Worm (Caenorhabditis elegans): Measurements from ENCODE around the gene srh-166.

DNA sequence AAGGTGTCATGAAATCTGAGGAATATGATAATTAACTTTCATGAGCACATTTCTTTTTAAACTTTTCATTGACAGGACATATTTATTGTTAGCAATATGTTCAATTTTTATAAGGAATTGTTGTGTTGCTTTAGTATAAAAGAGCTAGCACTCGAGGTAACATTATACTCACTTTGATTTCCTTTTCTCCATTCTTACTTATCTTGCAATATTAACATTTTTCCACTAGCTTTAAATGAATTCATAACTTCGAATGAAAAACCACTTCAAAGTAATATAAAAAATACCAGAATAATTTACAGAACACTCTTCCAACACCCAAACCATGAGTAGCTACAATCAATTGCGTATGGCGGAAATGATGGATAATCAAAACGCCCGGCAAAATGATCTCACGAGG lies 47.7 kb upstream of the srh-166 start, which contains the start of gene F26F2.5:
- TF ChIP-seq lsy-2 (tag; optimal IDR thresholded peaks at IDR 0.05) (no peak), elt-1 (tag; optimal IDR thresholded peaks at IDR 0.05; ENCODE audit: borderline replicate concordance, insufficient read depth) (no peak), mep-1 (tag; optimal IDR thresholded peaks at IDR 0.05) (no peak), pha-4 (tag; optimal IDR thresholded peaks at IDR 0.05) (no peak), unc-62 (GFP tag; optimal IDR thresholded peaks at IDR 0.05) (no peak), ces-1 (GFP tag; optimal IDR thresholded peaks at IDR 0.05) (no peak), snpc-4 (tag; optimal IDR thresholded peaks at IDR 0.05) (no peak), unc-39 (tag; optimal IDR thresholded peaks at IDR 0.05) (no peak), elt-3 (tag; optimal IDR thresholded peaks at IDR 0.05) (no peak), cnd-1 (tag; optimal IDR thresholded peaks at IDR 0.05) (no peak), sem-2 (GFP tag; optimal IDR thresholded peaks at IDR 0.05) (no peak), lin-13 (tag; optimal IDR thresholded peaks at IDR 0.05) (no peak), blmp-1 (tag; optimal IDR thresholded peaks at IDR 0.05) (no peak), nhr-237 (tag; optimal IDR thresholded peaks at IDR 0.05) (no peak)

Measured in whole organism, mixed stage, embryonic.